Worm (Caenorhabditis elegans) whole organism, L4 larva: ENCODE data around the gene jmjd-3.1.

Experiments
- ceh-82 ChIP-seq: sonication (generic microtip); optimal IDR thresholded peaks from 2 replicates; lab custom pipeline; 2017; ENCODE audit warnings: missing biosample characterization, missing genetic modification characterization
- egl-27 ChIP-seq: sonication (generic microtip); optimal IDR thresholded peaks from 3 replicates; lab custom pipeline; 2017; ENCODE audit warnings: missing biosample characterization, missing genetic modification reagents, missing genetic modification characterization
- pqm-1 ChIP-seq: sonication (generic microtip); optimal IDR thresholded peaks from 2 replicates; lab custom pipeline; 2017; ENCODE audit warnings: missing biosample characterization, missing genetic modification characterization
- vab-7 ChIP-seq: fragments of 200-800 bp; sonication (Bioruptor generic); IDR thresholded peaks from 2 replicates; pipeline ENCODE4 v1.3.6; 2022; ENCODE audit warnings: missing genetic modification reagents, missing genetic modification characterization, missing compliant biosample characterization

- TF ChIP-seq ceh-82 (tag; lab: Kevin White, UChicago) (no peak), egl-27 (no peak), pqm-1 (tag; lab: Kevin White, UChicago) (no peak), vab-7 (GFP tag; lab: Robert Waterston, UW) (no peak)
These were observed 26.8 kb downstream of the jmjd-3.1 start, which contains the start of gene F18E9.7 for ce11 chrX:8597647-8598046.
